Fruit fly (Drosophila melanogaster) whole organism, embryonic: Measurements from ENCODE around the gene mRpL4.

Experiments used
- Adf1 ChIP-seq: fragments of 200-800 bp; sonication (Bioruptor generic); IDR thresholded peaks from 2 replicates; pipeline ENCODE4 v1.3.6; 2022; ENCODE audit warnings: missing biosample characterization, missing genetic modification characterization
- Atf3 ChIP-seq: fragments of 200-800 bp; sonication (Bioruptor generic); optimal IDR thresholded peaks from 3 replicates; lab custom pipeline; 2016; ENCODE audit warnings: missing biosample characterization, missing genetic modification characterization
- CG10147 ChIP-seq: fragments of 200-800 bp; sonication (Bioruptor generic); optimal IDR thresholded peaks from 2 replicates; lab custom pipeline; 2019; ENCODE audit warnings: missing biosample characterization, mild to moderate bottlenecking, missing genetic modification characterization, moderate library complexity
- CG10654 ChIP-seq: fragments of 200-800 bp; sonication (Bioruptor generic); optimal IDR thresholded peaks from 2 replicates; lab custom pipeline; 2016; ENCODE audit warnings: missing biosample characterization, missing genetic modification characterization
- CG11085 ChIP-seq: fragments of 200-800 bp; sonication (Bioruptor generic); IDR thresholded peaks from 2 replicates; pipeline ENCODE4 v1.3.6; 2022; ENCODE audit warnings: missing biosample characterization, missing genetic modification characterization
- CG12104 ChIP-seq: fragments of 200-800 bp; sonication (Bioruptor generic); optimal IDR thresholded peaks from 3 replicates; lab custom pipeline; 2016; ENCODE audit warnings: missing biosample characterization, missing genetic modification characterization
- CG12299 ChIP-seq: fragments of 200-800 bp; sonication (Bioruptor generic); optimal IDR thresholded peaks from 2 replicates; lab custom pipeline; 2018; ENCODE audit warnings: missing biosample characterization, mild to moderate bottlenecking, missing genetic modification characterization
- CG12942 ChIP-seq: fragments of 200-800 bp; sonication (Bioruptor generic); optimal IDR thresholded peaks from 3 replicates; lab custom pipeline; 2016; ENCODE audit warnings: missing biosample characterization, missing genetic modification characterization
- CG13287 ChIP-seq: fragments of 200-800 bp; sonication (Bioruptor generic); IDR thresholded peaks from 2 replicates; pipeline ENCODE4 v1.3.6; 2022; ENCODE audit warnings: missing biosample characterization, missing genetic modification characterization; ENCODE audit not compliant: partially characterized antibody
- CG14014 ChIP-seq: fragments of 200-800 bp; sonication (Bioruptor generic); IDR thresholded peaks from 2 replicates; pipeline ENCODE4 v1.3.6; 2022; ENCODE audit warnings: missing biosample characterization, missing genetic modification characterization
- CG15514 ChIP-seq: fragments of 200-800 bp; sonication (Bioruptor generic); optimal IDR thresholded peaks from 3 replicates; lab custom pipeline; 2017; ENCODE audit warnings: missing biosample characterization, missing genetic modification characterization, mild to moderate bottlenecking, moderate library complexity, missing genetic modification reagents
- CG2116 ChIP-seq: fragments of 200-800 bp; sonication (Bioruptor generic); optimal IDR thresholded peaks from 3 replicates; lab custom pipeline; 2018; ENCODE audit warnings: missing biosample characterization, mild to moderate bottlenecking, missing genetic modification characterization
- CG2875 ChIP-seq: fragments of 200-800 bp; sonication (Bioruptor generic); optimal IDR thresholded peaks from 2 replicates; lab custom pipeline; 2017; ENCODE audit warnings: missing biosample characterization, mild to moderate bottlenecking, missing genetic modification characterization, missing genetic modification reagents
- CG2889 ChIP-seq: fragments of 200-800 bp; sonication (Bioruptor generic); IDR thresholded peaks from 3 replicates; pipeline ENCODE4 v1.3.6; 2022; ENCODE audit warnings: missing biosample characterization, missing genetic modification characterization
- CG30020 ChIP-seq: fragments of 200-800 bp; optimal IDR thresholded peaks from 2 replicates; lab custom pipeline; 2019; ENCODE audit warnings: missing biosample characterization, mild to moderate bottlenecking, missing genetic modification characterization, moderate library complexity
- CG31388 ChIP-seq: fragments of 200-800 bp; sonication (Bioruptor generic); optimal IDR thresholded peaks from 2 replicates; lab custom pipeline; 2016; ENCODE audit warnings: missing biosample characterization, missing genetic modification characterization
- CG33213 ChIP-seq: fragments of 200-800 bp; sonication (Bioruptor generic); optimal IDR thresholded peaks from 3 replicates; lab custom pipeline; 2016; ENCODE audit warnings: missing biosample characterization, missing genetic modification characterization
- CG3407 ChIP-seq: fragments of 200-800 bp; sonication (Bioruptor generic); optimal IDR thresholded peaks from 2 replicates; lab custom pipeline; 2018; ENCODE audit warnings: missing biosample characterization, mild to moderate bottlenecking, missing genetic modification characterization
- CG3847 ChIP-seq: fragments of 200-800 bp; sonication (Bioruptor generic); IDR thresholded peaks from 2 replicates; pipeline ENCODE4 v1.3.6; 2022; ENCODE audit warnings: missing biosample characterization, missing genetic modification characterization
- CG3995 ChIP-seq: fragments of 200-800 bp; sonication (Bioruptor generic); optimal IDR thresholded peaks from 3 replicates; lab custom pipeline; 2016; ENCODE audit warnings: missing biosample characterization, missing genetic modification characterization
- CG4360 ChIP-seq: fragments of 200-800 bp; sonication (Bioruptor generic); IDR thresholded peaks from 2 replicates; pipeline ENCODE4 v1.3.6; 2022; ENCODE audit warnings: missing biosample characterization, missing genetic modification characterization
- CG6689 ChIP-seq: fragments of 200-800 bp; sonication (Bioruptor generic); IDR thresholded peaks from 2 replicates; pipeline ENCODE4 v1.3.6; 2022; ENCODE audit warnings: missing biosample characterization, missing genetic modification characterization
- CG7745 ChIP-seq: fragments of 200-800 bp; sonication (Bioruptor generic); optimal IDR thresholded peaks from 2 replicates; lab custom pipeline; 2018; ENCODE audit warnings: missing biosample characterization, mild to moderate bottlenecking, missing genetic modification characterization, moderate library complexity
- Dad ChIP-seq: fragments of 200-800 bp; sonication (Bioruptor generic); optimal IDR thresholded peaks from 3 replicates; lab custom pipeline; 2016; ENCODE audit warnings: missing biosample characterization, missing genetic modification characterization
- Drgx ChIP-seq: fragments of 200-800 bp; sonication (Bioruptor generic); IDR thresholded peaks from 2 replicates; pipeline ENCODE4 v1.3.6; 2022; ENCODE audit warnings: missing biosample characterization, missing genetic modification characterization
- Elba2 ChIP-seq: fragments of 200-800 bp; sonication (Bioruptor generic); optimal IDR thresholded peaks from 3 replicates; lab custom pipeline; 2016; ENCODE audit warnings: missing biosample characterization, missing genetic modification characterization
- Ets97D ChIP-seq: fragments of 200-800 bp; sonication (Bioruptor generic); optimal IDR thresholded peaks from 3 replicates; lab custom pipeline; 2016; ENCODE audit warnings: missing biosample characterization, missing genetic modification characterization
- Hr78 ChIP-seq, 2 experiments: fragments of 200-800 bp in 1 of 2; fragments of >200 bp in 1 of 2; sonication (Bioruptor generic) in 1 of 2; optimal IDR thresholded peaks; 2 replicates each; lab custom pipeline; 2017 to 2019; ENCODE audit warnings: missing biosample characterization in 2 of 2, missing genetic modification characterization in 2 of 2, mild to moderate bottlenecking in 1 of 2, moderate library complexity in 1 of 2
- bbx ChIP-seq: fragments of 200-800 bp; sonication (Bioruptor generic); IDR thresholded peaks from 2 replicates; pipeline ENCODE4 v1.3.6; 2022; ENCODE audit warnings: missing biosample characterization, missing genetic modification characterization; ENCODE audit not compliant: partially characterized antibody
- bigmax ChIP-seq: fragments of 200-800 bp; sonication (Bioruptor generic); optimal IDR thresholded peaks from 2 replicates; lab custom pipeline; 2018; ENCODE audit warnings: missing biosample characterization, mild to moderate bottlenecking, missing genetic modification characterization
- bowl ChIP-seq: fragments of 200-800 bp; sonication (Bioruptor generic); IDR thresholded peaks from 2 replicates; pipeline ENCODE4 v1.3.6; 2022; ENCODE audit warnings: missing biosample characterization, missing genetic modification characterization
- crp ChIP-seq, 2 experiments: fragments of 200-800 bp; sonication (Bioruptor generic); optimal IDR thresholded peaks; 2 replicates in 1 of 2; 3 replicates in 1 of 2; lab custom pipeline; 2017; ENCODE audit warnings: missing biosample characterization in 2 of 2, missing genetic modification characterization in 2 of 2, mild to moderate bottlenecking in 1 of 2, moderate library complexity in 1 of 2
- dan ChIP-seq: fragments of 200-800 bp; sonication (Bioruptor generic); IDR thresholded peaks from 2 replicates; pipeline ENCODE4 v1.3.6; 2022; ENCODE audit warnings: missing biosample characterization, missing genetic modification characterization
- dm ChIP-seq: fragments of 200-800 bp; sonication (Bioruptor generic); optimal IDR thresholded peaks from 3 replicates; lab custom pipeline; 2016; ENCODE audit warnings: missing biosample characterization, missing genetic modification characterization
- ftz-f1 ChIP-seq: fragments of 200-800 bp; sonication (Bioruptor generic); optimal IDR thresholded peaks from 2 replicates; lab custom pipeline; 2016; ENCODE audit warnings: missing biosample characterization, missing genetic modification characterization
- gcm ChIP-seq: fragments of 200-800 bp; sonication (Bioruptor generic); optimal IDR thresholded peaks from 2 replicates; lab custom pipeline; 2019; ENCODE audit warnings: missing biosample characterization, mild to moderate bottlenecking, missing genetic modification characterization, moderate library complexity
- grau ChIP-seq: fragments of 200-800 bp; optimal IDR thresholded peaks from 3 replicates; lab custom pipeline; 2019; ENCODE audit warnings: missing biosample characterization, mild to moderate bottlenecking, missing genetic modification characterization, moderate library complexity
- gsb-n ChIP-seq: fragments of 200-800 bp; sonication (Bioruptor generic); optimal IDR thresholded peaks from 3 replicates; lab custom pipeline; 2018; ENCODE audit warnings: missing biosample characterization, mild to moderate bottlenecking, missing genetic modification characterization
- knrl ChIP-seq: fragments of 200-800 bp; sonication (Bioruptor generic); IDR thresholded peaks from 3 replicates; pipeline ENCODE4 v1.3.6; 2022; ENCODE audit warnings: missing biosample characterization, missing genetic modification characterization; ENCODE audit not compliant: partially characterized antibody
- nerfin-1 ChIP-seq: fragments of 200-800 bp; sonication (Bioruptor generic); optimal IDR thresholded peaks from 3 replicates; lab custom pipeline; 2019; ENCODE audit warnings: missing biosample characterization, mild to moderate bottlenecking, missing genetic modification characterization, moderate library complexity
- peb ChIP-seq: fragments of 200-800 bp; sonication (Bioruptor generic); IDR thresholded peaks from 2 replicates; pipeline ENCODE4 v1.3.6; 2022; ENCODE audit warnings: missing biosample characterization, missing genetic modification characterization
- phol ChIP-seq: fragments of 200-800 bp; sonication (Bioruptor generic); optimal IDR thresholded peaks from 3 replicates; lab custom pipeline; 2018; ENCODE audit warnings: missing biosample characterization, mild to moderate bottlenecking, missing genetic modification characterization, moderate library complexity
- pum ChIP-seq: fragments of 200-800 bp; sonication (Bioruptor generic); optimal IDR thresholded peaks from 2 replicates; lab custom pipeline; 2016; ENCODE audit warnings: missing biosample characterization, missing genetic modification characterization
- slp2 ChIP-seq: fragments of 200-800 bp; sonication (Bioruptor generic); optimal IDR thresholded peaks from 2 replicates; lab custom pipeline; 2016; ENCODE audit warnings: missing biosample characterization, missing genetic modification characterization
- so ChIP-seq: fragments of 200-800 bp; sonication (Bioruptor generic); IDR thresholded peaks from 3 replicates; pipeline ENCODE4 v1.3.6; 2022; ENCODE audit warnings: missing biosample characterization, missing genetic modification characterization
- sqz ChIP-seq: fragments of 200-800 bp; sonication (Bioruptor generic); optimal IDR thresholded peaks from 3 replicates; lab custom pipeline; 2018; ENCODE audit warnings: missing biosample characterization, mild to moderate bottlenecking, missing genetic modification characterization
- tna ChIP-seq: fragments of 200-800 bp; sonication (Bioruptor generic); IDR thresholded peaks from 2 replicates; pipeline ENCODE4 v1.3.6; 2022; ENCODE audit warnings: missing biosample characterization, missing genetic modification characterization; ENCODE audit not compliant: partially characterized antibody
- zen2 ChIP-seq: fragments of 200-800 bp; sonication (Bioruptor generic); IDR thresholded peaks from 3 replicates; pipeline ENCODE4 v1.3.6; 2022; ENCODE audit warnings: missing biosample characterization, missing genetic modification characterization; ENCODE audit not compliant: partially characterized antibody

The mRpL4 gene

dm6 chr2L:16350742-16351568 is 22.0 kb upstream of the mRpL4 start (continued):
- peak; percentile 98 for TF ChIP-seq slp2 (GFP tag; lab: Kevin White, UChicago)
- TF ChIP-seq bbx (GFP tag; lab: Robert Waterston, UW) = no peak
- TF ChIP-seq Dad = peak; percentile 97
- peak; percentile 89 for TF ChIP-seq CG30020 (tag; lab: Kevin White, UChicago)
- peak; percentile 99 for TF ChIP-seq CG2875
- TF ChIP-seq ftz-f1 (GFP tag; lab: Kevin White, UChicago) = peak; percentile 90
- peak; percentile 99 for TF ChIP-seq CG6689
- peak; percentile 95 for TF ChIP-seq CG15514
- peak in 1 of 2 experiments; percentile 73 for TF ChIP-seq crp (GFP tag; optimal IDR thresholded peaks at IDR 0.05; lab: Kevin White, UChicago)
- peak; percentile 98 for TF ChIP-seq CG2889 (GFP tag; lab: Robert Waterston, UW)
- TF ChIP-seq CG13287 (GFP tag; lab: Robert Waterston, UW) = peak; percentile 28
- TF ChIP-seq dan (GFP tag; lab: Robert Waterston, UW) = peak; percentile 94
- peak; percentile 99 for TF ChIP-seq CG3847 (GFP tag; lab: Robert Waterston, UW)
- peak; percentile 68 for TF ChIP-seq bigmax (GFP tag; lab: Kevin White, UChicago)
- TF ChIP-seq CG10147 = peak; percentile 99
- TF ChIP-seq knrl = no peak
- TF ChIP-seq phol = peak; percentile 98
- peak; percentile 99 for TF ChIP-seq CG12104 (GFP tag; lab: Kevin White, UChicago)
- TF ChIP-seq Drgx = peak; percentile 99
- peak; percentile 89 for TF ChIP-seq CG2116
- TF ChIP-seq Adf1 (GFP tag; lab: Robert Waterston, UW) = peak; percentile 90
- TF ChIP-seq Atf3 (GFP tag; lab: Kevin White, UChicago) = peak; percentile 95
- peak; percentile 98 for TF ChIP-seq CG3407
- peak; percentile 97 for TF ChIP-seq CG11085
- peak; percentile 99 for TF ChIP-seq gcm (GFP tag; lab: Kevin White, UChicago)
- peak; percentile 85 for TF ChIP-seq CG3995 (GFP tag; lab: Kevin White, UChicago)
- peak; percentile 72 for TF ChIP-seq Elba2 (GFP tag; lab: Kevin White, UChicago)
- TF ChIP-seq CG14014 (GFP tag; lab: Robert Waterston, UW) = peak; percentile 99
- TF ChIP-seq CG10654 (GFP tag; lab: Kevin White, UChicago) = peak; percentile 97
- TF ChIP-seq grau = peak; percentile 99
- TF ChIP-seq bowl (GFP tag; lab: Robert Waterston, UW) = peak; percentile 98
- TF ChIP-seq dm (GFP tag; lab: Kevin White, UChicago) = peak; percentile 96
- peak; percentile 98 for TF ChIP-seq CG31388
- peak; percentile 94 for TF ChIP-seq Ets97D
- TF ChIP-seq CG12942 (GFP tag; lab: Kevin White, UChicago) = peak; percentile 98
- peak in 1 of 2 experiments; percentile 96 for TF ChIP-seq Hr78 (GFP tag; optimal IDR thresholded peaks at IDR 0.05; lab: Kevin White, UChicago)
- TF ChIP-seq zen2 = no peak
- TF ChIP-seq CG12299 (tag; lab: Kevin White, UChicago) = peak; percentile 99
- peak; percentile 98 for TF ChIP-seq peb (GFP tag; lab: Robert Waterston, UW)
- TF ChIP-seq sqz (GFP tag; lab: Kevin White, UChicago) = peak; percentile 99
- peak; percentile 99 for TF ChIP-seq gsb-n
- peak; percentile 84 for TF ChIP-seq CG4360 (GFP tag; lab: Robert Waterston, UW)
- no peak for TF ChIP-seq tna
- TF ChIP-seq CG33213 = peak; percentile 97
- peak; percentile 99 for TF ChIP-seq so (GFP tag; lab: Robert Waterston, UW)
- peak; percentile 95 for TF ChIP-seq CG7745 (tag; lab: Kevin White, UChicago)
- TF ChIP-seq nerfin-1 (tag; lab: Kevin White, UChicago) = peak; percentile 98
- peak; percentile 98 for TF ChIP-seq pum
